Worm (Caenorhabditis elegans) whole organism, L2 larva: ENCODE results near the gene C05D2.8.

Source experiments
- C34F6.9 ChIP-seq: fragments of 150-350 bp; optimal IDR thresholded peaks from 2 replicates; lab custom pipeline; 2014; ENCODE audit warnings: missing biosample characterization, missing genetic modification characterization
- F13H6.1 ChIP-seq: sonication (generic microtip); optimal IDR thresholded peaks from 2 replicates; lab custom pipeline; 2016; ENCODE audit warnings: missing genetic modification characterization, missing compliant biosample characterization
- R02D3.7 ChIP-seq: fragments of 150-350 bp; optimal IDR thresholded peaks from 2 replicates; lab custom pipeline; 2014; ENCODE audit warnings: missing biosample characterization, missing genetic modification characterization
- Y55F3AM.14 ChIP-seq: fragments of 200-800 bp; sonication (Bioruptor generic); optimal IDR thresholded peaks from 2 replicates; lab custom pipeline; 2018; ENCODE audit warnings: mild to moderate bottlenecking, missing genetic modification characterization, missing compliant biosample characterization
- ZK546.5 ChIP-seq: sonication (generic microtip); optimal IDR thresholded peaks from 2 replicates; lab custom pipeline; 2017; ENCODE audit warnings: missing biosample characterization, missing genetic modification characterization
- alr-1 ChIP-seq: fragments of 150-350 bp; optimal IDR thresholded peaks from 2 replicates; lab custom pipeline; 2014; ENCODE audit warnings: missing biosample characterization, missing genetic modification characterization
- aly-2 ChIP-seq: fragments of 150-350 bp; optimal IDR thresholded peaks from 2 replicates; lab custom pipeline; 2014; ENCODE audit warnings: missing biosample characterization, missing genetic modification characterization
- ama-1 ChIP-seq: fragments of 150-350 bp; optimal IDR thresholded peaks from 2 replicates; lab custom pipeline; 2018; ENCODE audit warnings: inconsistent platforms
- blmp-1 ChIP-seq: sonication (generic microtip); optimal IDR thresholded peaks from 2 replicates; lab custom pipeline; 2017; ENCODE audit warnings: missing genetic modification characterization, mild to moderate bottlenecking, missing compliant biosample characterization, antibody characterized with exemption, moderate library complexity; ENCODE audit not compliant: insufficient read depth
- ceh-16 ChIP-seq: fragments of 150-350 bp; optimal IDR thresholded peaks from 2 replicates; lab custom pipeline; 2014; ENCODE audit warnings: missing biosample characterization, missing genetic modification characterization
- ceh-82 ChIP-seq: fragments of 150-350 bp; optimal IDR thresholded peaks from 2 replicates; lab custom pipeline; 2014; ENCODE audit warnings: missing biosample characterization, missing genetic modification characterization
- crh-2 ChIP-seq: sonication (generic microtip); optimal IDR thresholded peaks from 2 replicates; lab custom pipeline; 2017; ENCODE audit warnings: missing biosample characterization, missing genetic modification characterization
- dmd-4 ChIP-seq: sonication (generic microtip); optimal IDR thresholded peaks from 2 replicates; lab custom pipeline; 2017; ENCODE audit warnings: missing biosample characterization, missing genetic modification characterization
- egl-27 ChIP-seq: sonication (generic microtip); optimal IDR thresholded peaks from 3 replicates; lab custom pipeline; 2017; ENCODE audit warnings: missing biosample characterization, missing genetic modification reagents, missing genetic modification characterization
- elt-1 ChIP-seq: fragments of 150-350 bp; optimal IDR thresholded peaks from 2 replicates; lab custom pipeline; 2014; ENCODE audit warnings: missing biosample characterization, missing genetic modification characterization
- elt-3 ChIP-seq: sonication (generic microtip); optimal IDR thresholded peaks from 2 replicates; lab custom pipeline; 2017; ENCODE audit warnings: missing biosample characterization, missing genetic modification characterization
- fos-1 ChIP-seq: fragments of 150-350 bp; optimal IDR thresholded peaks from 2 replicates; lab custom pipeline; 2014; ENCODE audit warnings: missing biosample characterization, missing genetic modification characterization
- gmeb-1 ChIP-seq: fragments of 150-350 bp; optimal IDR thresholded peaks from 2 replicates; lab custom pipeline; 2014; ENCODE audit warnings: missing biosample characterization, missing genetic modification characterization
- lin-11 ChIP-seq: fragments of 150-350 bp; sonication (generic microtip); optimal IDR thresholded peaks from 2 replicates; lab custom pipeline; 2014; ENCODE audit warnings: missing biosample characterization, missing genetic modification characterization, inconsistent platforms, mixed read lengths
- lin-13 ChIP-seq: fragments of 150-350 bp; optimal IDR thresholded peaks from 2 replicates; lab custom pipeline; 2014; ENCODE audit warnings: missing biosample characterization, missing genetic modification reagents, missing genetic modification characterization
- lin-39 ChIP-seq: fragments of 150-350 bp; optimal IDR thresholded peaks from 2 replicates; lab custom pipeline; 2014; ENCODE audit warnings: missing biosample characterization, missing genetic modification reagents, missing genetic modification characterization
- lsy-2 ChIP-seq, 2 experiments: fragments of 150-350 bp in 1 of 2; sonication (generic microtip) in 1 of 2; optimal IDR thresholded peaks; 2 replicates each; lab custom pipeline; 2014 to 2017; ENCODE audit warnings: missing biosample characterization in 2 of 2, missing genetic modification characterization in 2 of 2
- mab-5 ChIP-seq: fragments of 150-350 bp; optimal IDR thresholded peaks from 2 replicates; lab custom pipeline; 2014; ENCODE audit warnings: missing biosample characterization, missing genetic modification characterization
- mbf-1 ChIP-seq: sonication (generic microtip); optimal IDR thresholded peaks from 2 replicates; lab custom pipeline; 2017; ENCODE audit warnings: missing biosample characterization, missing genetic modification characterization
- mdl-1 ChIP-seq, 2 experiments: fragments of 150-350 bp in 1 of 2; sonication (generic microtip) in 1 of 2; optimal IDR thresholded peaks; 2 replicates each; lab custom pipeline; 2017; ENCODE audit warnings: missing biosample characterization in 2 of 2, missing genetic modification characterization in 2 of 2
- nhr-10 ChIP-seq: sonication (generic microtip); optimal IDR thresholded peaks from 2 replicates; lab custom pipeline; 2017; ENCODE audit warnings: missing biosample characterization, missing genetic modification characterization
- nhr-11 ChIP-seq: fragments of 150-350 bp; optimal IDR thresholded peaks from 2 replicates; lab custom pipeline; 2014; ENCODE audit warnings: missing biosample characterization, missing genetic modification characterization
- nhr-12 ChIP-seq: fragments of 150-350 bp; optimal IDR thresholded peaks from 2 replicates; lab custom pipeline; 2014; ENCODE audit warnings: missing biosample characterization, missing genetic modification characterization
- nhr-129 ChIP-seq: fragments of 150-350 bp; optimal IDR thresholded peaks from 2 replicates; lab custom pipeline; 2014; ENCODE audit warnings: missing biosample characterization, missing genetic modification characterization
- nhr-21 ChIP-seq: fragments of 150-350 bp; optimal IDR thresholded peaks from 2 replicates; lab custom pipeline; 2014; ENCODE audit warnings: missing biosample characterization, missing genetic modification characterization
- nhr-23 ChIP-seq: fragments of 150-350 bp; optimal IDR thresholded peaks from 2 replicates; lab custom pipeline; 2014; ENCODE audit warnings: missing biosample characterization, missing genetic modification reagents, missing genetic modification characterization
- nhr-237 ChIP-seq: fragments of 150-350 bp; optimal IDR thresholded peaks from 2 replicates; lab custom pipeline; 2014; ENCODE audit warnings: missing biosample characterization, missing genetic modification characterization
- nhr-25 ChIP-seq: fragments of 150-350 bp; sonication (generic microtip); optimal IDR thresholded peaks from 3 replicates; lab custom pipeline; 2014; ENCODE audit warnings: missing biosample characterization, missing genetic modification characterization
- nhr-6 ChIP-seq: fragments of 150-350 bp; optimal IDR thresholded peaks from 2 replicates; lab custom pipeline; 2014; ENCODE audit warnings: missing biosample characterization, missing genetic modification characterization
- nhr-77 ChIP-seq: fragments of 150-350 bp; optimal IDR thresholded peaks from 2 replicates; lab custom pipeline; 2014; ENCODE audit warnings: missing biosample characterization, missing genetic modification characterization
- peb-1 ChIP-seq: fragments of 150-350 bp; optimal IDR thresholded peaks from 2 replicates; lab custom pipeline; 2014; ENCODE audit warnings: missing biosample characterization, missing genetic modification characterization
- sem-4 ChIP-seq: fragments of 150-350 bp; optimal IDR thresholded peaks from 2 replicates; lab custom pipeline; 2014; ENCODE audit warnings: missing biosample characterization, missing genetic modification reagents, missing genetic modification characterization
- skn-1 ChIP-seq: sonication (generic microtip); optimal IDR thresholded peaks from 2 replicates; lab custom pipeline; 2017; ENCODE audit warnings: missing biosample characterization, missing genetic modification characterization
- sma-3 ChIP-seq: sonication (generic microtip); optimal IDR thresholded peaks from 2 replicates; lab custom pipeline; 2016; ENCODE audit warnings: missing genetic modification reagents, missing genetic modification characterization, missing compliant biosample characterization
- sma-9 ChIP-seq, 2 experiments: fragments of 150-350 bp in 1 of 2; sonication (generic microtip) in 1 of 2; optimal IDR thresholded peaks; 2 replicates each; lab custom pipeline; 2014 to 2016; ENCODE audit warnings: missing genetic modification characterization in 2 of 2, mild to moderate bottlenecking in 1 of 2, missing biosample characterization in 1 of 2, missing compliant biosample characterization in 1 of 2, missing genetic modification reagents in 1 of 2, moderate library complexity in 1 of 2
- snpc-4 ChIP-seq: fragments of 150-350 bp; optimal IDR thresholded peaks from 2 replicates; lab custom pipeline; 2014; ENCODE audit warnings: missing biosample characterization, missing genetic modification characterization
- unc-39 ChIP-seq: fragments of 150-350 bp; optimal IDR thresholded peaks from 2 replicates; lab custom pipeline; 2014; ENCODE audit warnings: missing biosample characterization, missing genetic modification characterization
- unc-55 ChIP-seq: fragments of 150-350 bp; sonication (generic microtip); optimal IDR thresholded peaks from 3 replicates; lab custom pipeline; 2014; ENCODE audit warnings: missing biosample characterization, missing genetic modification reagents, missing genetic modification characterization
- unc-62 ChIP-seq: fragments of 150-350 bp; optimal IDR thresholded peaks from 2 replicates; lab custom pipeline; 2014; ENCODE audit warnings: missing biosample characterization, missing genetic modification reagents, missing genetic modification characterization
- zag-1 ChIP-seq: fragments of 150-350 bp; optimal IDR thresholded peaks from 2 replicates; lab custom pipeline; 2014; ENCODE audit warnings: missing biosample characterization, missing genetic modification characterization
- ztf-1 ChIP-seq: fragments of 200-800 bp; sonication (Bioruptor generic); conservative IDR thresholded peaks from 2 replicates; pipeline ENCODE4 v1.3.6; 2022; ENCODE audit warnings: missing genetic modification characterization, missing compliant biosample characterization
- ztf-11 ChIP-seq: sonication (generic microtip); optimal IDR thresholded peaks from 2 replicates; lab custom pipeline; 2017; ENCODE audit warnings: missing biosample characterization, missing genetic modification characterization
- ztf-4 ChIP-seq: fragments of 150-350 bp; optimal IDR thresholded peaks from 2 replicates; lab custom pipeline; 2014; ENCODE audit warnings: missing biosample characterization, missing genetic modification characterization

Gene C05D2.8

ce11 chrIII:5610276-5610675, at the start of gene C05D2.8:
Gene C05D2.8 (minus strand): TSS chrIII:5610346.
- TF ChIP-seq nhr-237, result no peak
- TF ChIP-seq nhr-21 (tag; lab: Kevin White, UChicago), result no peak
- no peak for TF ChIP-seq nhr-11
- TF ChIP-seq fos-1 (tag; lab: Kevin White, UChicago), result peak; percentile 69
- no peak for TF ChIP-seq dmd-4 (tag; lab: Kevin White, UChicago)
- peak; percentile 6 for TF ChIP-seq crh-2 (tag; lab: Kevin White, UChicago)
- no peak for TF ChIP-seq gmeb-1 (tag; lab: Kevin White, UChicago)
- TF ChIP-seq alr-1 (tag; lab: Kevin White, UChicago), result no peak

- TF ChIP-seq R02D3.7 (no peak), fos-1 (tag; lab: Kevin White, UChicago) (no peak), zag-1 (tag; lab: Kevin White, UChicago) (no peak), elt-3 (no peak), skn-1 (tag; lab: Kevin White, UChicago) (no peak), unc-39 (tag; lab: Kevin White, UChicago) (no peak), ztf-1 (GFP tag; lab: Robert Waterston, UW) (no peak)
These were observed 46.8 kb upstream of the C05D2.8 start, which contains the start of gene sdz-21 for ce11 chrIII:5656941-5657340. Gene sdz-21 (minus strand): TSS chrIII:5657041.

ce11 chrIII:5653692-5654105, 43.6 kb upstream of the C05D2.8 start:
- no peak for TF ChIP-seq zag-1 (tag; lab: Kevin White, UChicago)
- TF ChIP-seq nhr-129 (tag; lab: Kevin White, UChicago), result no peak
- no peak for TF ChIP-seq nhr-25 (tag; lab: Kevin White, UChicago)
- no peak for TF ChIP-seq R02D3.7
- TF ChIP-seq nhr-23, result no peak
- TF ChIP-seq lin-13, result peak; percentile 23
- TF ChIP-seq lin-11, result no peak
- TF ChIP-seq sma-9 (GFP tag; optimal IDR thresholded peaks at IDR 0.05; lab: Kevin White, UChicago), result peak; percentile 53
- TF ChIP-seq sma-9 (tag; optimal IDR thresholded peaks at IDR 0.05; lab: Kevin White, UChicago), result no peak
- TF ChIP-seq dmd-4 (tag; lab: Kevin White, UChicago), result no peak
- TF ChIP-seq aly-2 (tag; lab: Kevin White, UChicago), result no peak
- TF ChIP-seq egl-27, result no peak
- TF ChIP-seq ceh-82 (tag; lab: Kevin White, UChicago), result no peak
- TF ChIP-seq nhr-12, result no peak
- peak in 1 of 2 experiments; percentile 37 for TF ChIP-seq lsy-2 (tag; optimal IDR thresholded peaks at IDR 0.05; lab: Kevin White, UChicago)
- TF ChIP-seq C34F6.9 (tag; lab: Kevin White, UChicago), result no peak
- TF ChIP-seq nhr-21 (tag; lab: Kevin White, UChicago), result peak; percentile 69
- TF ChIP-seq ztf-4 (tag; lab: Kevin White, UChicago), result no peak
- no peak for TF ChIP-seq mbf-1 (tag; lab: Kevin White, UChicago)
- TF ChIP-seq unc-39 (tag; lab: Kevin White, UChicago), result no peak
- TF ChIP-seq elt-3, result no peak
- TF ChIP-seq nhr-10, result no peak
- TF ChIP-seq ama-1 (lab: Kevin White, UChicago), result peak; percentile 86
- TF ChIP-seq snpc-4 (tag; lab: Kevin White, UChicago), result peak; percentile 96
- TF ChIP-seq mab-5 (tag; lab: Kevin White, UChicago), result no peak
- TF ChIP-seq skn-1 (tag; lab: Kevin White, UChicago), result no peak
- TF ChIP-seq sem-4 (tag; lab: Kevin White, UChicago), result no peak
- TF ChIP-seq nhr-237, result no peak
- TF ChIP-seq mdl-1 (tag; optimal IDR thresholded peaks at IDR 0.05; lab: Kevin White, UChicago), result no peak
- TF ChIP-seq nhr-11, result no peak
- TF ChIP-seq F13H6.1 (tag; lab: Kevin White, UChicago), result peak; percentile 38
- TF ChIP-seq ztf-11 (tag; lab: Kevin White, UChicago), result no peak
- TF ChIP-seq elt-1, result no peak
- no peak for TF ChIP-seq peb-1
- no peak for TF ChIP-seq alr-1 (tag; lab: Kevin White, UChicago)
- TF ChIP-seq ztf-1 (GFP tag; lab: Robert Waterston, UW), result no peak
- TF ChIP-seq Y55F3AM.14 (GFP tag; lab: Kevin White, UChicago), result no peak
- TF ChIP-seq crh-2 (tag; lab: Kevin White, UChicago), result peak; percentile 42
- TF ChIP-seq lin-39, result no peak
- TF ChIP-seq gmeb-1 (tag; lab: Kevin White, UChicago), result peak; percentile 59
- peak; percentile 68 for TF ChIP-seq fos-1 (tag; lab: Kevin White, UChicago)
- no peak for TF ChIP-seq nhr-6
- TF ChIP-seq blmp-1 (tag; lab: Kevin White, UChicago), result no peak
- peak; percentile 68 for TF ChIP-seq sma-3 (GFP tag; lab: Kevin White, UChicago)
- no peak for TF ChIP-seq nhr-77 (tag; lab: Kevin White, UChicago)
- no peak for TF ChIP-seq unc-62
- no peak for TF ChIP-seq ZK546.5 (tag; lab: Kevin White, UChicago)
- no peak for TF ChIP-seq ceh-16 (tag; lab: Kevin White, UChicago)
- peak; percentile 24 for TF ChIP-seq unc-55 (GFP tag; lab: Kevin White, UChicago)
- TF ChIP-seq, all 48 proteins: peak for 12
